Fruit fly (Drosophila melanogaster) whole organism, embryonic: Measurements from ENCODE around the gene mTerf3.

Experiments used
- CG10147 ChIP-seq: fragments of 200-800 bp; sonication (Bioruptor generic); optimal IDR thresholded peaks from 2 replicates; lab custom pipeline; 2019; ENCODE audit warnings: missing biosample characterization, mild to moderate bottlenecking, missing genetic modification characterization, moderate library complexity
- CG1024 ChIP-seq: fragments of 200-800 bp; sonication (Bioruptor generic); IDR thresholded peaks from 2 replicates; pipeline ENCODE4 v1.3.6; 2022; ENCODE audit warnings: missing biosample characterization, missing genetic modification characterization
- CG10565 ChIP-seq: fragments of 200-800 bp; sonication (Bioruptor generic); optimal IDR thresholded peaks from 3 replicates; lab custom pipeline; 2016; ENCODE audit warnings: missing biosample characterization, mild to moderate bottlenecking, missing genetic modification characterization
- CG12299 ChIP-seq: fragments of 200-800 bp; sonication (Bioruptor generic); optimal IDR thresholded peaks from 2 replicates; lab custom pipeline; 2018; ENCODE audit warnings: missing biosample characterization, mild to moderate bottlenecking, missing genetic modification characterization
- CG15479 ChIP-seq: fragments of 200-800 bp; sonication (Bioruptor generic); optimal IDR thresholded peaks from 3 replicates; lab custom pipeline; 2019; ENCODE audit warnings: missing biosample characterization, mild to moderate bottlenecking, missing genetic modification characterization, moderate library complexity
- CG16863 ChIP-seq: fragments of 200-800 bp; sonication (Bioruptor generic); optimal IDR thresholded peaks from 3 replicates; lab custom pipeline; 2016; ENCODE audit warnings: missing biosample characterization, missing genetic modification characterization
- CG18011 ChIP-seq: fragments of 200-800 bp; sonication (Bioruptor generic); optimal IDR thresholded peaks from 2 replicates; lab custom pipeline; 2017; ENCODE audit warnings: missing biosample characterization, missing genetic modification characterization, mild to moderate bottlenecking, moderate library complexity, missing genotype
- CG2129 ChIP-seq: fragments of 200-800 bp; sonication (Bioruptor generic); IDR thresholded peaks from 2 replicates; pipeline ENCODE4 v1.3.6; 2022; ENCODE audit warnings: missing biosample characterization, missing genetic modification characterization; ENCODE audit not compliant: partially characterized antibody
- CG2678 ChIP-seq: fragments of 200-800 bp; sonication (Bioruptor generic); optimal IDR thresholded peaks from 3 replicates; lab custom pipeline; 2019; ENCODE audit warnings: missing biosample characterization, mild to moderate bottlenecking, missing genetic modification characterization, moderate library complexity
- CG30403 ChIP-seq: fragments of 200-800 bp; sonication (Bioruptor generic); optimal IDR thresholded peaks from 3 replicates; lab custom pipeline; 2016; ENCODE audit warnings: missing biosample characterization, missing genetic modification characterization
- CG3065 ChIP-seq: fragments of 200-800 bp; sonication (Bioruptor generic); optimal IDR thresholded peaks from 2 replicates; lab custom pipeline; 2016; ENCODE audit warnings: missing biosample characterization, missing genetic modification characterization
- CG3163 ChIP-seq: fragments of 200-800 bp; sonication (Bioruptor generic); optimal IDR thresholded peaks from 3 replicates; lab custom pipeline; 2016; ENCODE audit warnings: missing biosample characterization, missing genetic modification characterization
- CG4282 ChIP-seq: fragments of 200-800 bp; sonication (Bioruptor generic); optimal IDR thresholded peaks from 2 replicates; lab custom pipeline; 2016; ENCODE audit warnings: missing biosample characterization, missing genetic modification characterization
- CG5180 ChIP-seq: fragments of 200-800 bp; sonication (Bioruptor generic); optimal IDR thresholded peaks from 3 replicates; lab custom pipeline; 2017; ENCODE audit warnings: missing biosample characterization, missing genetic modification characterization, mild to moderate bottlenecking, moderate library complexity, missing genetic modification reagents
- CG5245 ChIP-seq: fragments of 200-800 bp; sonication (Bioruptor generic); optimal IDR thresholded peaks from 3 replicates; lab custom pipeline; 2016; ENCODE audit warnings: missing biosample characterization, missing genetic modification characterization
- CG5953 ChIP-seq: fragments of 200-800 bp; sonication (Bioruptor generic); IDR thresholded peaks from 2 replicates; pipeline ENCODE4 v1.3.6; 2022; ENCODE audit warnings: missing biosample characterization, missing genetic modification characterization
- CG6791 ChIP-seq: fragments of 200-800 bp; sonication (Bioruptor generic); IDR thresholded peaks from 3 replicates; pipeline ENCODE4 v1.3.6; 2022; ENCODE audit warnings: missing biosample characterization, missing genetic modification characterization; ENCODE audit not compliant: partially characterized antibody
- CG7839 ChIP-seq: fragments of 200-800 bp; sonication (Bioruptor generic); optimal IDR thresholded peaks from 3 replicates; lab custom pipeline; 2018; ENCODE audit warnings: missing biosample characterization, mild to moderate bottlenecking, missing genetic modification characterization, moderate library complexity
- CG8478 ChIP-seq: fragments of >200 bp; optimal IDR thresholded peaks from 2 replicates; lab custom pipeline; 2018
- CHES-1-like ChIP-seq: fragments of 200-800 bp; sonication (Bioruptor generic); optimal IDR thresholded peaks from 2 replicates; lab custom pipeline; 2016; ENCODE audit warnings: missing biosample characterization, missing genetic modification characterization
- D19B ChIP-seq: fragments of 200-800 bp; sonication (Bioruptor generic); optimal IDR thresholded peaks from 2 replicates; lab custom pipeline; 2017; ENCODE audit warnings: missing biosample characterization, mild to moderate bottlenecking, missing genetic modification characterization
- Fer1 ChIP-seq: fragments of 200-800 bp; sonication (Bioruptor generic); optimal IDR thresholded peaks from 2 replicates; lab custom pipeline; 2017; ENCODE audit warnings: missing biosample characterization, mild to moderate bottlenecking, missing genetic modification characterization
- HHEX ChIP-seq: fragments of 200-800 bp; sonication (Bioruptor generic); optimal IDR thresholded peaks from 3 replicates; lab custom pipeline; 2017; ENCODE audit warnings: missing biosample characterization, mild to moderate bottlenecking, missing genetic modification characterization, missing genetic modification reagents
- HLH3B ChIP-seq: fragments of 200-800 bp; sonication (Bioruptor generic); IDR thresholded peaks from 2 replicates; pipeline ENCODE4 v1.3.6; 2022; ENCODE audit warnings: missing biosample characterization, missing genetic modification characterization
- HLH54F ChIP-seq: fragments of 200-800 bp; sonication (Bioruptor generic); optimal IDR thresholded peaks from 3 replicates; lab custom pipeline; 2016; ENCODE audit warnings: missing biosample characterization, missing genetic modification characterization
- Lhr ChIP-seq: fragments of 200-800 bp; sonication (Bioruptor generic); optimal IDR thresholded peaks from 3 replicates; lab custom pipeline; 2017; ENCODE audit warnings: mild to moderate bottlenecking, missing biosample characterization, missing genetic modification reagents, missing genetic modification characterization
- MTF-1 ChIP-seq: fragments of 200-800 bp; sonication (Bioruptor generic); optimal IDR thresholded peaks from 2 replicates; lab custom pipeline; 2018; ENCODE audit warnings: missing biosample characterization, mild to moderate bottlenecking, missing genetic modification characterization, borderline replicate concordance
- Mes4 ChIP-seq: fragments of 200-800 bp; sonication (Bioruptor generic); optimal IDR thresholded peaks from 2 replicates; lab custom pipeline; 2016; ENCODE audit warnings: missing biosample characterization, missing genetic modification characterization
- Spps ChIP-seq: fragments of 200-800 bp; sonication (Bioruptor generic); optimal IDR thresholded peaks from 2 replicates; lab custom pipeline; 2018; ENCODE audit warnings: missing biosample characterization, mild to moderate bottlenecking, missing genetic modification characterization
- Vsx1 ChIP-seq: fragments of 200-800 bp; sonication (Bioruptor generic); optimal IDR thresholded peaks from 2 replicates; lab custom pipeline; 2017; ENCODE audit warnings: missing biosample characterization, mild to moderate bottlenecking, missing genetic modification characterization, missing genetic modification reagents
- YL-1 ChIP-seq: fragments of 200-800 bp; sonication (Bioruptor generic); optimal IDR thresholded peaks from 3 replicates; lab custom pipeline; 2017; ENCODE audit warnings: missing biosample characterization, mild to moderate bottlenecking, missing genetic modification characterization
- al ChIP-seq: fragments of 200-800 bp; sonication (Bioruptor generic); IDR thresholded peaks from 2 replicates; pipeline ENCODE4 v1.3.6; 2022; ENCODE audit warnings: missing biosample characterization, missing genetic modification characterization
- bsh ChIP-seq, 2 experiments: fragments of 200-800 bp; sonication (Bioruptor generic); optimal IDR thresholded peaks; 2 replicates each; lab custom pipeline; 2017 to 2018; ENCODE audit warnings: mild to moderate bottlenecking in 2 of 2, missing biosample characterization in 2 of 2, missing genetic modification characterization in 2 of 2, moderate library complexity in 1 of 2
- caup ChIP-seq: fragments of 200-800 bp; sonication (Bioruptor generic); optimal IDR thresholded peaks from 3 replicates; lab custom pipeline; 2017; ENCODE audit warnings: missing biosample characterization, mild to moderate bottlenecking, missing genetic modification characterization, moderate library complexity; ENCODE audit not compliant: severe bottlenecking
- danr ChIP-seq: fragments of 200-800 bp; sonication (Bioruptor generic); IDR thresholded peaks from 2 replicates; pipeline ENCODE4 v1.3.6; 2022; ENCODE audit warnings: missing biosample characterization, missing genetic modification characterization
- eve ChIP-seq, 2 experiments: fragments of >200 bp; optimal IDR thresholded peaks; 2 replicates each; lab custom pipeline; 2017; ENCODE audit warnings: missing biosample characterization in 2 of 2, missing genetic modification characterization in 2 of 2
- hb ChIP-seq: fragments of 200-800 bp; sonication (Bioruptor generic); IDR thresholded peaks from 3 replicates; pipeline ENCODE4 v1.3.6; 2022; ENCODE audit warnings: missing biosample characterization, missing genetic modification characterization; ENCODE audit not compliant: partially characterized antibody
- inv ChIP-seq: fragments of 200-800 bp; sonication (Bioruptor generic); IDR thresholded peaks from 2 replicates; pipeline ENCODE4 v1.3.6; 2022; ENCODE audit warnings: missing biosample characterization, missing genetic modification characterization; ENCODE audit not compliant: partially characterized antibody
- jing ChIP-seq: fragments of 200-800 bp; sonication (Bioruptor generic); optimal IDR thresholded peaks from 2 replicates; lab custom pipeline; 2018; ENCODE audit warnings: missing biosample characterization, mild to moderate bottlenecking, missing genetic modification characterization
- lmd ChIP-seq: fragments of 200-800 bp; sonication (Bioruptor generic); IDR thresholded peaks from 2 replicates; pipeline ENCODE4 v1.3.6; 2022; ENCODE audit warnings: missing biosample characterization, missing genetic modification characterization
- mirr ChIP-seq: fragments of 200-800 bp; sonication (Bioruptor generic); optimal IDR thresholded peaks from 3 replicates; lab custom pipeline; 2018; ENCODE audit warnings: missing biosample characterization, mild to moderate bottlenecking, missing genetic modification characterization
- pfk ChIP-seq: fragments of 200-800 bp; sonication (Bioruptor generic); optimal IDR thresholded peaks from 2 replicates; lab custom pipeline; 2018; ENCODE audit warnings: missing biosample characterization, mild to moderate bottlenecking, missing genetic modification characterization, moderate library complexity
- pita ChIP-seq: fragments of 200-800 bp; sonication (Bioruptor generic); optimal IDR thresholded peaks from 2 replicates; lab custom pipeline; 2017; ENCODE audit warnings: missing biosample characterization, mild to moderate bottlenecking, missing genetic modification characterization
- pum ChIP-seq: fragments of 200-800 bp; sonication (Bioruptor generic); optimal IDR thresholded peaks from 2 replicates; lab custom pipeline; 2016; ENCODE audit warnings: missing biosample characterization, missing genetic modification characterization
- sd ChIP-seq: fragments of 200-800 bp; sonication (Bioruptor generic); optimal IDR thresholded peaks from 3 replicates; lab custom pipeline; 2018; ENCODE audit warnings: missing biosample characterization, mild to moderate bottlenecking, missing genetic modification characterization, moderate library complexity
- tio ChIP-seq: fragments of 200-800 bp; sonication (Bioruptor generic); optimal IDR thresholded peaks from 2 replicates; lab custom pipeline; 2017; ENCODE audit warnings: missing biosample characterization, missing genetic modification characterization, inconsistent platforms
- toy ChIP-seq: fragments of 200-800 bp; sonication (Bioruptor generic); IDR thresholded peaks from 2 replicates; pipeline ENCODE4 v1.3.6; 2022; ENCODE audit warnings: missing biosample characterization, missing genetic modification characterization
- trem ChIP-seq: fragments of 200-800 bp; optimal IDR thresholded peaks from 3 replicates; lab custom pipeline; 2019; ENCODE audit warnings: missing biosample characterization, mild to moderate bottlenecking, missing genetic modification characterization, moderate library complexity

mTerf3 gene

DNA sequence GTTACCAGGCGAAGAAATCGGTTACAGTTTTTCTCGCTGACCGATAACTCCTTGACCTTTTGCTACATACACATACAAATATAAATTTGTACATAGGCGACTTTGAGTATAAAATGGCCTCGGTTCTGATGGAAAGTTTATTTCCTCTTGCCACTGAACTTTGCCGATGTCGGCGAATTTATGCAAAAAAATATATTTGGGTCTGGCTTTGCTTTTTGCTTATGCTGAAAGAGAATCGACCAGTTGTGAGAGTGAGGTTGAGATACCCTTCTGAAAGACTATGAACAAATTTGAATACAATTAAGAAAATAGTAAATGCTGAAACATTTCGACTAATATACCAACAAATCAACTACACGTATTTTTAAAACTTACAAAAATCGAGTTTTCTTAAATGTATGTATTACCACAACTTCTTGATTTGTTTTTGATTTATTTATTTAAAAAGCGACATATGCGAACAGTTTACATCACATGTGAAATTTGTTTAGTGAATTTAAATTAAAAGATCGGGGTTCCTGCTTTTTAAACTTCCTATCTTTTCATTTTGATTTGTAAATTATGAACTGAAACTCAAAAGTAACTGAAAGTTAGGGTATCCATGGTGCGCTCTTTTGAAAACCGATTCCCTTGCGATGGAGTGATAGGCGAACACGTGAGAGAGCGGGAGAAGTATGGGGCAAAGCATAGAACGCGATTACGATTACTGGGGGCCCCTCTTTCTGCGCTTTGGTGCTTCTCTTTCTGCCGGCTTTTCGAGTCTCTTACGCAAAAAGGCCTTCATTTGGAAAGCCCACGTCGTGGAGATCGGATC lies 11.2 kb downstream of the mTerf3 start (continued):
- TF ChIP-seq CG6791 (GFP tag; lab: Robert Waterston, UW): no peak
- TF ChIP-seq HHEX (GFP tag; lab: Kevin White, UChicago): peak; percentile 69
- TF ChIP-seq mirr: no peak
- peak; percentile 28 for TF ChIP-seq Lhr (GFP tag; lab: Kevin White, UChicago)
- no peak for TF ChIP-seq pfk (GFP tag; lab: Kevin White, UChicago)
- TF ChIP-seq YL-1: peak; percentile 40
- TF ChIP-seq CG12299: peak; percentile 63
- peak; percentile 53 for TF ChIP-seq al
- TF ChIP-seq CG5245 (GFP tag; lab: Kevin White, UChicago): peak; percentile 20
- peak; percentile 58 for TF ChIP-seq Vsx1 (GFP tag; lab: Kevin White, UChicago)
- peak; percentile 75 for TF ChIP-seq tio (GFP tag; lab: Kevin White, UChicago)
- no peak for TF ChIP-seq MTF-1
- peak; percentile 31 for TF ChIP-seq CG18011 (GFP tag; lab: Kevin White, UChicago)
- no peak for TF ChIP-seq CG1024 (GFP tag; lab: Robert Waterston, UW)
- peak in 1 of 2 experiments; percentile 87 for TF ChIP-seq eve (GFP tag; optimal IDR thresholded peaks at IDR 0.05; lab: Kevin White, UChicago)
- no peak for TF ChIP-seq inv
- peak; percentile 56 for TF ChIP-seq CG5180 (GFP tag; lab: Kevin White, UChicago)
- peak; percentile 84 for TF ChIP-seq CG3163 (GFP tag; lab: Kevin White, UChicago)
- peak; percentile 56 for TF ChIP-seq Spps (tag; lab: Kevin White, UChicago)
- no peak for TF ChIP-seq danr (GFP tag; lab: Robert Waterston, UW)
- TF ChIP-seq CG10565 (GFP tag; lab: Kevin White, UChicago): no peak
- TF ChIP-seq pum (GFP tag; lab: Kevin White, UChicago): peak; percentile 62
- no peak for TF ChIP-seq CG15479 (GFP tag; lab: Kevin White, UChicago)
- TF ChIP-seq caup (GFP tag; lab: Kevin White, UChicago): peak; percentile 78
- TF ChIP-seq CG30403: peak; percentile 88
- peak; percentile 21 for TF ChIP-seq CG3065 (GFP tag; lab: Kevin White, UChicago)
- no peak for TF ChIP-seq jing (GFP tag; lab: Kevin White, UChicago)
- TF ChIP-seq CG7839: peak; percentile 88
- TF ChIP-seq CG10147 (GFP tag; lab: Kevin White, UChicago): peak; percentile 89
- TF ChIP-seq CG2129: no peak
- no peak for TF ChIP-seq toy (GFP tag; lab: Robert Waterston, UW)
- TF ChIP-seq HLH54F: peak; percentile 68
- TF ChIP-seq CG4282 (GFP tag; lab: Kevin White, UChicago): peak; percentile 10
- peak; percentile 69 to 82 for TF ChIP-seq bsh (GFP tag; optimal IDR thresholded peaks at IDR 0.05; lab: Kevin White, UChicago)
- TF ChIP-seq Fer1 (GFP tag; lab: Kevin White, UChicago): peak; percentile 84
- TF ChIP-seq HLH3B: no peak
- TF ChIP-seq sd (tag; lab: Kevin White, UChicago): peak; percentile 49
- TF ChIP-seq trem (tag; lab: Kevin White, UChicago): peak; percentile 58
- no peak for TF ChIP-seq CG8478 (lab: Kevin White, UChicago)
- TF ChIP-seq CG16863 (GFP tag; lab: Kevin White, UChicago): peak; percentile 67
- TF ChIP-seq Mes4: peak; percentile 45
- TF ChIP-seq pita (GFP tag; lab: Kevin White, UChicago): no peak
- peak; percentile 74 for TF ChIP-seq D19B (GFP tag; lab: Kevin White, UChicago)
- peak; percentile 77 for TF ChIP-seq CHES-1-like (GFP tag; lab: Kevin White, UChicago)
- TF ChIP-seq CG2678 (tag; lab: Kevin White, UChicago): peak; percentile 92
- peak; percentile 37; the same call in 1 of the 2 replicates for TF ChIP-seq lmd (GFP tag; lab: Robert Waterston, UW)
- TF ChIP-seq hb (GFP tag; lab: Robert Waterston, UW): no peak
- TF ChIP-seq CG5953 (GFP tag; lab: Robert Waterston, UW): no peak
